Worm (Caenorhabditis elegans) whole organism, dauer: Measurements from ENCODE around the gene B0244.17.

Source experiments
- unc-62 ChIP-seq: sonication (generic microtip); optimal IDR thresholded peaks from 2 replicates; lab custom pipeline; 2017; ENCODE audit warnings: missing biosample characterization, missing genetic modification reagents, missing genetic modification characterization

Gene B0244.17

DNA sequence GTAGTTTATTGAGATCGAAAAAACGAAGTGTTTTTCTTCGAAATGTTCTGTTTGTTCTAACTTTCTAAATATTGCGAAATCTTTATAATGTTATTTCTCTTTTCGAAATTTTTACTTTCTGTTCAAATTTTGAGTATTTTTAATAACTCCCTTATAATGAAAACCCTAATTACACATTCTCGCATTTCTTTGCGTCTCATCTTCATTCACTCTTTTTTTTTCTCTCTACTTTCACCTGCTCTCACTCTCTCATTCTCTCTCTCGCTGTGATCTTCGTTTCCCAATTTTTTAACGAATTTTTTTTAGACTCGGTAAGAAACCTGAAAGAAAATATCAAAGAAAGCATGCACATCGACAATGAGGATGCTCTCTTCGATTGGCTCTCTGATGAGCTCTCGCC is 21.8 kb upstream of the B0244.17 start, which contains the start of gene rbm-26:
Gene rbm-26, plus strand, starts transcription at position 301 of the 400 bp plus-strand sequence.
- TF ChIP-seq unc-62 (GFP tag; lab: Kevin White, UChicago): no peak

DNA sequence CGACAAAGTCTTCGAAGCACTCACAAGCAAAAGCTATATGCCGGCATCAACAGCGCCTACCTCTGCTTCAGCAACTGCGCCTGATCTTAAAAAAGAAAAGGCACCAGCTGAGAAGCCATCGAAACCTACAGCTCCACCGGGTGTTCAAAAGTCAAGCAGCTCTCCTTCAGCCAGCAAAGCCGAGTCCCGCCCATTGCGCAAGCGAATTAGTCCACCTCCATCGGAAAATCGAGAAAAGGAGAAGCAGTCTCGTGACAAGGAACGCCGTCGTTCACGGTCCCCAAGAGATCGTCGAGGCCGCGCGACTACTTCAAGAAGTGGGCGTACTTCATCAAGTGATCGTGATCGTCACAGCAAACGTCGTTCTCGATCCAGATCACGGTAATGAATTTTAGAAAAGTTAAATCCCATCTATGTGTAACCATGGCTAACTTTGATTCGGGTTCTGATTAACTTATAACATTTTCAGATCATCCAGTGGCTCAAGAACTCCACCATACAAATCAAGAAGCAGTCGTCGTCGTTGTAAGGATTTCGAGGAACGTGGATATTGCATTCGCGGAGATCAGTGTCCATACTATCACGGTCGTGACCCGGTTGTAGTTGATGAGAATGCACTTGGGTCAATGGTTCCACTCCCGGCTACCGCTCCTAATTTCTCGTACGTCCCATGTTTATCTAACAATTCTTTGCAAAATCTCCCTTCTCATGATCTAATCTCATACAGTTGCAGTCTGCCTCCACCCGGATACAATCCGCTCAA is 21.0 kb upstream of the B0244.17 start:
- no peak for TF ChIP-seq unc-62 (GFP tag; lab: Kevin White, UChicago)

DNA sequence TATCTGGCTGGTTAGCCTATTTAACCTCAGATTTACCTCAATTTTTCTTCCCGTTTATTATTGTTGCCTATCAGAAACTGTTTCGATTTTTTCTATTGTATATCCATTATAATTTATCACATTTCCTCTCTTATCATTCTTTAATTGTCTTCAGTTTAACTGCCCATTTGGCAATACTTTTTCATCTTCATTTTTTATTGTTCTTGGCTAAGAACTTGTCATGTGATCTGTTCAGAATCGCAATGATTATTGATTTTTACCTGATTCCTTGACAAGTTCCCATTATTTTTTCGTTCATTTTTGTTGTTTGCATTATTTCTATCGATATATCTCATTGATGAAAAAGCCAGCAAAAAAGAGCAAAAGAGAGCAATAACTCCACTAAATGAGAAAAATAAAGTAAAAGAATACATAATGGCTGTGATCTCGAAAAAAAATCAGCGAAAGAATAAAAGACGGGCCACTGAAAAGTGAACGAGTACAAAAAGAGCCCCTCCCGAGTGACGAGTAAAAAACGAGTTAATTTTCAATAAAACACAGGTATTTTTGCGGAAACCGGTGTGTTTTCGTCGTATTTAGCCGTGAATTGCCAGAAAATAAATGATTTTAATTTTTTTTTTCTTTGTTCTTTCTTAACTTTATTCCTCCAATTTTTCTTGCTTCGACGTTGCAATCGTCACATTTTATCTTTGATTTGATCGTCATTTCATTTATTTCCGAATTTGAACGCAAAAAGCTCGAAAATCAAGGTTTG is 18.6 kb upstream of the B0244.17 start, which contains the start of gene arf-1:
Gene arf-1, plus strand, starts transcription at position 657 of the 754 bp plus-strand sequence.
- no peak for TF ChIP-seq unc-62 (GFP tag; lab: Kevin White, UChicago)

DNA sequence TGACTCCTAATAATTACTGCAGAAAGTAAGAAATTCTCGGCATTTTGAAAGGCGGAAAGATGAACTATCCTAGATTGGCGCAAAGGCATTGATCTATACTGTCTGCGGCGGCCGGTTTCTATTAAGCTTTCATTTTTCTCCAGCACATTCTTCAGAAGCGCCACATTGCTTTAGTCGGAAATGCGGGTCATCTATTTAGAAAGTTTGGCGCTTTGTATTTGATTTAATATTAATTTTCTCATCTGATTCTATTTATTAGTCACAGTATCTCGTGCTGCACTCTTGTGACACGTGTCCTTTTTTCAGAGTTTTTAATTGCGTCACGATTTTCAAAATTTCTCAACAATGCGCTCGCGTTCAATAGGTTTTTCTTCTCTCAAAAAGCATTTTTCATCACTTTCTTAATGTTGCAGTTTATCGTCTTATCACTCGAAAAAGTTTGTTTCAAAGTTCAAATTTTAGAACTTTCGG is 18.0 kb upstream of the B0244.17 start:
- no peak for TF ChIP-seq unc-62 (GFP tag; lab: Kevin White, UChicago)

DNA sequence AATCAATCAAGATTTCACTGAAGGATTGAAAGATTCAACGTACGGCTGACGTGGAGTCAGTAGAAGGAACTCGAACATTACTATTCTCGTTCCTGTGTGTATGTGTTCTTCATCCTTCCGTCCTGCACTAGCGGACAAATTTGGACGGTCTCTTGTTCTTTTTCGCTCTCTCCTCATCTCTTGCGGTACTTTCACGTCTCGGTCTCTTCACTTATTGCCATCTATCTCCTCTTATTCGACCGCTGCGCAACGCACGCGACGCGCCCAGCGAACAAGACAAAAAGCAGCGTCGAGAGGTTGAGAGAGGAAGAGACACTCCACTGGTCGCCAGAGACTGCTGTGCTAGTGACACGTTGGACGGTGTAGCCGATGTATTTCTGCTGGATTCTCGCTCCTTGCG is 17.6 kb upstream of the B0244.17 start:
- TF ChIP-seq unc-62 (GFP tag; lab: Kevin White, UChicago): no peak

DNA sequence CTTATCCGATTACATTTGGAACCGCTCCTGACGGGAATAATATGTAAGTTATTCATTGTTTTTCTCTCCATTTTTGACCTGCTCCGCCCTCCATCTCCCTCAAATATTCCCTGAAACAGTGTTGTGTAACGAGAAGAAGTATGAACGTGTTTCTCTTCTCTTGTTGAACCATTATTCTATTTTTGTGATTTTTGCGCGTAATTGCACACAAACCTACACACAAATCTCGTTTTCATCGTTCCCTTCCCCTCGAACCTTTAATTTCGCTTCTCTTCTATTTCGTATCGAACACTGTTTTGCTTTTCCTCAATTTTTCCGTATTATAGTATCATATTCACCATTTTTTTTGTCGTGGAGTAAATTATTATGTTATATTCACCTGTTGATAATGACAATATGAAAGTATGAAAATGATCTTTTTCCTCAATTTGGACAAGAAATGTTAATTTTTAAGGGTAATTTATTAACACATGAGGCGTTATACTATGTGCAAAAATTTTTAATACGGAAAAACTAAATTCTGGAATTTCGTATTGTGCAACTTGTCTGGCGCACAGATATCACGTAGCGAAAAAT is 15.8 kb upstream of the B0244.17 start:
- TF ChIP-seq unc-62 (GFP tag; lab: Kevin White, UChicago): no peak

DNA sequence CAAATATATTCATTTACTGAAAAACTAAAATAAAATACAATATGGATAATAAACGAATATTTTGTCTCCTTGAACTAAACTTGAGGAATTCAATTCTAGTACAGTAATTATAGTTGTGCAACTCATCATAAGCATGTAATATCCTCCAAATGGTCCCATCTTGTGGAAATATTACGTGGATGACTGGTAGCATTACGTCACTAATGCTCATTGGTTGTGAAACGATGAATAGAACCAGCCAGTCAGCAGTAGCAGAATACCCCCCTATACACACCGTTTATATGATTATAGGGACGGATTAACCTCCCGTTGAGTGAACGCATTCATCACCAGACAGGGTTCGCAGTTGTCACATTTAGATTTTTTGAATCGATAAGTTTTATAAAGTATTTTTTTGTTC is 14.6 kb upstream of the B0244.17 start:
- no peak for TF ChIP-seq unc-62 (GFP tag; lab: Kevin White, UChicago)

DNA sequence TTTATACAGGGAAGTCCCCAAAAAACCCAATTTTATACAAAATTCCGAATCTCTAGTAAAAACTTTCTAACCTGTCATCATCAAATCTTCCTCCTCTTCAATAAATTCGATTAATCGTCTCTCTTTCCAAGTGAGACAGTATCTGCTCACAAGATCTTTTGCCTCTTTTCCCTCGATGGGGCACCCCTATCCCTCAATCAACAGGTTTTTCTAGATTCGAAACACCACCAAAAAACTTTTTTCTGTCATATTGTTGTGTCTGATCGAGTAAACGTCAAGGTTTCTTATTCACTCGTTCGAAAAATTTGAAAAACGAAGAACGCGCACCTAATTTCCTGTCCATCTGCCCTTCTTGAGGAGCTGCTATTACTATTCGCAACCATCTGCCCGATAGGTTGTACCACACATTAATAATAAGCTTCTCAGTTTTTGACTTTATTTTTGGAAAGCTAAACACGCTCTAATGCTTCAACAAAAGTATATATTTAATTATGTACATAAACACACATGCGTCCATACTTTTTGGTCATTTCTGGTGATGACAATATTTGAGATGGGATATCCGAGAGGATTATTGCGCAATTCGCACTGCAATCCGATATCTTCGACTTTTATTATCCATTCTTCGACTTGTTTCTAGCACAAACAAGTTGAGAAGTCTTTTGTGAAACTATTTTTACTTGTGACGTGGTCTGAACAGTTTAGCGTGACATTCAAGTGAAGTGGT is 13.8 kb upstream of the B0244.17 start:
- no peak for TF ChIP-seq unc-62 (GFP tag; lab: Kevin White, UChicago)

DNA sequence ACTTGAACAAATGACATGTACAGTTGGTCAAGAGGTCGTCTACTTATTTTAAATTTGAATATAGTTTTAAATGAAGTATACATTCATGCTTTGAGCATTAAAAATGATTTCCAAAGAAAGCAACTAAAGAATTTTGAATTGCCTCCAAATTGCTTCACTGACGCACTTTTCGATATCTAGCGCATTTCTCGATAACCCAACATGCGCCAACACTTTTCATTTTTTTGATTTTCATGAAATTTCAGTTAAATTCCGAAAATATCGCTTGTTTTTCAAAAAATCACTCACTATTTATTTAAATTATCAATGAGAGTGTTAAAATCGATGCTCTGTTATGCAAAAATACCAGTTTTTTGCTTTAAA is 13.2 kb upstream of the B0244.17 start:
- TF ChIP-seq unc-62 (GFP tag; lab: Kevin White, UChicago): no peak

DNA sequence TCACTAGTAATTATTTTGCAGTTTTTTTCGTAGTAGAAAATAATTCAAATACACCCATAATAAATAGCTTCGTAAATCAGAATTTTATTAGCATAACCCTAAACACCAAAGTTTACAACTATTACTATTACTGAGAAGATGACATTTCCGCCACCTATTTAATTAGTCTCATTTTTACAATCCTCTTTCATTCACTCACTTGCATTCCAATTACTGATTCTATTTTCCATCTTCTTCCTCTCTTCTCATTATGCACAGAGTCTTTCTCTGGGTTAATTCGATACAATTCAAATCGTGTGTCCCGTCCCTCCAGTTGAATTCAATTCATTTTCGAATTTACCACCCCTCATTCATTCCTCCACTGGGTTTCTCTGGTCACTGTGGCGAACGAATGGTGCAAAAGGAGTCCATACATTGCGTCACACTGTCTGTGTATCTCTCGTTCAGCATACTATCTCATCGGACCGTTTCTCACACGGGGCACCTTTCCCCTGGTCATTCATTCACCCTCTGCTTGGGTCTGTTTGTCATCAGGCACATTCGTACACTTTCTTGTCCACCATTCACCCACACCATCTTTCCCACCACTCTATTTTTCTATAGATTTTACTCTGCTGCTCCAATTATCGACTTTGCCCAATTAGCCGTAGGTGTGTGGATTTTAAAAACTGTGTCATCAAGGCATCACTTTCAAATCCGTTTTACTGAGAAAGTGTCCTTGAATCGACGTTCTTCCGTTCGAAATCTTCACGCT is 12.6 kb upstream of the B0244.17 start:
- no peak for TF ChIP-seq unc-62 (GFP tag; lab: Kevin White, UChicago)

DNA sequence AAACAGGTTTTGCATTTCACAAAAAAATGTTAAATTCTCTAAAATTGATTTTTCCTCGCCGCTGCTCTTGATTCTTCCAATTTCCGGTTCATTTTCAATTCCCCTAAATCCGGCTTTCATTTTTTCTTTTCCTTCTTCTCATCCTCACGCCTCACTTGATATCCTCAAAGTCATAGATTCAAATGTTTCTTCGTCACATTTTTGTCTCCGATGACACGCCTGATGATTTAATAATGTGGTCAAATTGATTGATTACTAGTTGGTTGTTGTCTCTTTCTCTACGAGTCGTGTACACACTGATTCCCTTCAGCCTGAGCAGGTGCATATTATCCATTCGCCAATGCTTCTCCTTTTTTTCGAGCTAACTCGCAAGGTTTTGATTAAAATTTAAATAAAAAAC is 11.5 kb upstream of the B0244.17 start:
- no peak for TF ChIP-seq unc-62 (GFP tag; lab: Kevin White, UChicago)

DNA sequence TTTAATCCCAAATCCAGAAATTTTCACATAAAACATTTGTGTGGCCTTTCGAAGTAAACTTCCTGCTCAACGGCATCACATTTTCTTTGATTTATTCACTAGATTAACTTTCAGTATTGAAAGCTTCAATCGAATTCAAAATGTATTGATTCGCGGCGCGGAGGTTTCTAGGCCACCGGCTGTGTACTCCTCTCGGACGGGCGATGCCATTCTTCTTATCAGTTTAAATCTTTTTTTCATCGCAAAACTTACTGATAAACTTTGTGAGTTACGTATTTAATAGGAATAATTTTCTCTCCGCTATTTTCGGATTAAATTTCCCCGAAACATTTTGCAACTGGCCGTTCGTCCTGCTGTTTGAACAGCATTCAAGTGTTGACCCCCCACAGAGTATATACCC is 11.1 kb upstream of the B0244.17 start:
- TF ChIP-seq unc-62 (GFP tag; lab: Kevin White, UChicago): no peak

DNA sequence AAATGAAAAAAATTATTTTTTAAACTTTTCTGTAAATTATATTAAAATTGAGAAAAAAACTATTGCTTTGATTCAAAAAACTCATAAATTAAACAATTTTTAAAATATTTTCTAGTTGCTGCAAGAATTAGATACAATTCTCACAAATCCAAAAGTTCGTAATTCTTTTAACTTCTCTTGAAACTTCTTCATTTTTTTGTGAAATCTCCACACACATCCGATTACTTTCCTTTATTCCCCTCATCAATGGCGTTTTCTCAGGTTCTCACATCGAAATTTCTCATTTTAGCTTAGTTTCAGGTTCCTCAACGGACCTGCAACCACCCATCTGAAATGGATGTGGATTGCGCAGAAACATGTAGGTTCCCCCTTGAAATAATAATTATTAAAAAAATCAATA is 10.5 kb upstream of the B0244.17 start, which contains the start of gene wrm-1:
Gene wrm-1, plus strand, starts transcription at position 301 of the 400 bp plus-strand sequence.
- no peak for TF ChIP-seq unc-62 (GFP tag; lab: Kevin White, UChicago)

DNA sequence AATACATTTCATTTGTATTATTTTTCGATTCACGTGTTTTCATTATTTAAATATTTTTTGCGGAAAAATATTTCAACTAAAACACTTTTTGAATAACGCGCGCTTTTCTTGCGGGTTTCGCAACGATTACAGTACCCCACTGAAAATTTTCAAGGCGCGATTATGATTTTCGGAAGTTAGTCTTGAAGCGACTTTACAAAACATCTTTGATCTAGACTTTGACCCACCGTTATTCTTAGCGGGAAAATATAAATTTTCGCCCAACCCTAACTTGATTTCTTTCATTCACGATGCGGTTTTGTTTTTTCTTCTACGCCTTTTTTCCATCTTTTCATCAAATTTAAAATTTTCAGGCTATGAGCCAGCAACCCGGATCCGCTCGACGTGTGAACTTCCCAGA is 5.2 kb upstream of the B0244.17 start, which contains the start of gene egg-1:
Gene egg-1, plus strand, starts transcription at position 354 of the 400 bp plus-strand sequence.
- no peak for TF ChIP-seq unc-62 (GFP tag; lab: Kevin White, UChicago)

DNA sequence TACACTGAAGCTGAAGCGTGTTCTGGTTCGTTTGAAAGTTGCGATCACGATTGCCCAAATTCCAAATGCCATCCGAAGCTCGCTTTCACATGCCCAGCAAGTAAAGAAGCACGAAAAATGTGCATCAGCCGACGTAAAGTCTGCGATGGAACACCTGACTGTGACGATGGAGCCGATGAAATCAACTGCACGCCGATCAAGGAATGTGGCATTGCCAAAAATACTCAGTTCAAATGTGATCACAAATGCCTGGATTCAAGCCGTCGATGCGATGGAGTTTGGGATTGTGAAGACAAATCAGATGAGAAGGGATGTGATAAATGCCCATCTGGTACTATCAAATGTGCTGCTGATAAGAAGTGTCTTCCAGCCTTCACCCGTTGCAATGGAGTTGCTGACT is 3.7 kb upstream of the B0244.17 start:
- TF ChIP-seq unc-62 (GFP tag; lab: Kevin White, UChicago): no peak
